Fruit fly (Drosophila melanogaster): ENCODE results near the gene CG32533.

Gene CG32533

DNA sequence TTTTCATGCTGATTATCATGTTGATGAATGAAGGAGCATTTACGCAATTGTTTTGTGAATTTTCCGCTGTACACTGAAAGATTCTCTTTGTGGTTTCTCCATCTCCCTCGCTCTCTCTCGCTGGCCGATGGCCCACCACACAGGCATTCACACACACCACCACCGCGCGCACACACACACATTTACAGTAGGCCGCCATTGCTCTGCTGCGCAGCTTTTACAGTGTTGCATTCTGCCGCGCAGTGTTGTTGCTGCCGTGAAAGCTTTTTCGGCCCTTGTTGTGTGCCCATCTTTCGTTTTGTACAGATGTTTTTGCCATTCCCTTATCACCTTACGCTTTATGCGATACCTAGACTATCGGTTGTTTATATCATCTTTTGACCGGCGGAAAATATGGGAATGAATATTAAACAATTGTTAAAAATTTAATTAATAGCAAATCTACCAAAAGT lies 17.6 kb upstream of the CG32533 start:
- TF ChIP-seq CG8478 (optimal IDR thresholded peaks at IDR 0.05) (no peak), EcR (GFP tag; optimal IDR thresholded peaks at IDR 0.05) (no peak), usp (GFP tag; optimal IDR thresholded peaks at IDR 0.05) (no peak), pan (optimal IDR thresholded peaks at IDR 0.05) (no peak), psq (optimal IDR thresholded peaks at IDR 0.05) (no peak)

DNA sequence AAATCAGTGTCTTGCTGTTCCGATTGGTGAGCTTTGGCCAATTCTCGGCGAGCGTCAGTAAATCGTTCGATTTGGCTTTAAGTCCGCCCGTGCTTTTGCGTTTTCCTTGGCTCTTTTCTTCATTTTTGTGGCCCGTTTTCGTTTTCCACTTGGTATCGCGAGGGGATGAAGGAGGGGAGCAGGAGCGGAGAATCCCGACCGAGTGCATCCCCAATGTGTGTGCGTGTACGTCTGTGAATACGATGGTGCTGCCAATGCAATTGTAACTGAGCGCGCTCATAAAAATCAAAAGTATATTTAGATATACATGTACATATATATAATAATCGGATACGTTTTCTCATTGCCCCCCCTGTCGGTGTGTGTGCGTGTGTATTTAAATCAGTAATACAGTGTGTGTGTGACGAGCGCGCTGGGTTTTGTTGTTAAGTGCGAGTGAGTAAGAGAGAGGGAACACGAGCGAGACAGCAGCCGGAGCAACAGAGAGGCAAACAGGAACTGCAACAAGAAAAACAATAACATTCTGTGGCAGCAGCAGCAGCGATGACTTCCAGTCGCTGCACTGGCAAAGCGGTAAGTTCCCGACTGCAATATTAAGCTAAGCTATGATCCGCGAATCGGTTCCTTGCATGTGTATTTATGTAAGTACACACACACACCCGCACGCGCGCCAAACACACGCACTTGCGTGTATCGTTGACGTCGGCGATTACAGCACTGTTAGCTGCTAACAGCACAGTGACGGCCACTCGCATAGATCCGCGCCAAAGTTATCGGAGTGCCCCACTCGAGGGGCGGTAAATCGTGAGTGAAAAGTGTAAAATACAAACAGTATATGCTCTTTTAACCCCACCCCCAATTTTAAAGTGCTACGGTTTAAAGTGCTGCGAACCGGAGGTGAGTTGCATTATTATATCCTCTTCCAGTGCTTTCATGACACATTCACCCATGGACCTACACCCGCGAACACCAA lies 16.7 kb upstream of the CG32533 start:
- TF ChIP-seq pan (optimal IDR thresholded peaks at IDR 0.05) (no peak), CG8478 (optimal IDR thresholded peaks at IDR 0.05) (peak; percentile 92)

DNA sequence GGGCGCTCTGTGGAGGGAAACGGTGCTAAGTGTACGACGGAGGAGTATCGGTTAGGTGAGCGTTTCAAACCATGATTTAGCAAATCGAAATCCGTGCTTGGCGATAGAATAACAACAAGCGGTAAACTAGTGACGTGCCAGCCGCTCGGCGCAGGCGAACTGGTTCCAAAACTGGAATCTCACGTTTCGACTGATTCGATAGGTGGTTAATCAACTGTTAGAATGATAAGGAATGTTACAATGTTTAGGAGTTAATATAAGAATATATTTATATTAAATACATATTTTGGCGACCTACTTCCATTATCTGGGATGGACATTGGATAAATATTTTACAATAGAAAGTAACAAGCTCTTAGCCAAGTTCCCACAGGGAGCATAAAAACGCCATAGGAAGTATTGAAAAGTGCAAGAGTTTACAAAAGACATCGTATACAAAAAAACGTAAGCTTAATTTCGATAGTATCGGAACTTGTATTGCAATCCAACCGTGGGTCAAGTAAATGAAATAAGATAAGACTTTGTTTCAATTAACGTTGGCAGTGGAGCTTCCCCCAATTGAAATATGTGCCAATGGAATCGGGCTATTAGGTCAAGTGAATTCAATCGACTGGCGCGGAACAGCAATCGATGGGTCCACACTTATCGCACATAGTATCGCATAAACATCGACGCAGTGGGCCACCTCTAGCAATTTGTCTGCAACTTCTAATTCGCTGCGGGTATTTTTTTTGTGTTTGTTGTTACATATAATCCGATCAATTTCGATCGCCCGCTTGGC lies 15.8 kb upstream of the CG32533 start, which contains the start of the genes ksh, CG14200 and Pfrx:
Gene ksh, minus strand, starts transcription at position 163 of the 781 bp plus-strand sequence.
Gene CG14200, plus strand, starts transcription at position 676 of the 781 bp plus-strand sequence.
Gene Pfrx, plus strand, starts transcription at position 676 of the 781 bp plus-strand sequence.
- TF ChIP-seq EcR (GFP tag; optimal IDR thresholded peaks at IDR 0.05) (no peak), usp (GFP tag; optimal IDR thresholded peaks at IDR 0.05) (no peak), psq (optimal IDR thresholded peaks at IDR 0.05) (no peak)

- no peak for TF ChIP-seq EcR (GFP tag; optimal IDR thresholded peaks at IDR 0.05)
- no peak for TF ChIP-seq Dll (optimal IDR thresholded peaks at IDR 0.05)
- no peak for TF ChIP-seq pan (optimal IDR thresholded peaks at IDR 0.05)
- TF ChIP-seq psq (optimal IDR thresholded peaks at IDR 0.05): no peak
- no peak for TF ChIP-seq usp (GFP tag; optimal IDR thresholded peaks at IDR 0.05)
- TF ChIP-seq CG8478 (optimal IDR thresholded peaks at IDR 0.05): no peak
These were observed 15.1 kb upstream of the CG32533 start, which contains the start of gene CG12204 for dm6 chrX:19494285-19494684. TSS of gene CG12204 (minus strand) at chrX:19494401.

dm6 chrX:19491984-19492584 lies 12.9 kb upstream of the CG32533 start, which contains the start of the genes pcm and ND-18:
TSS of gene pcm (minus strand) at chrX:19492011.
TSS of gene ND-18 (plus strand) at chrX:19492421.
- TF ChIP-seq CG8478 (optimal IDR thresholded peaks at IDR 0.05) (no peak), Dll (optimal IDR thresholded peaks at IDR 0.05) (no peak), usp (GFP tag; optimal IDR thresholded peaks at IDR 0.05) (no peak), EcR (GFP tag; optimal IDR thresholded peaks at IDR 0.05) (no peak), pan (optimal IDR thresholded peaks at IDR 0.05) (no peak), psq (optimal IDR thresholded peaks at IDR 0.05) (no peak)

dm6 chrX:19485057-19485456 lies 5.8 kb upstream of the CG32533 start:
- no peak for TF ChIP-seq pan (optimal IDR thresholded peaks at IDR 0.05)
- no peak for TF ChIP-seq CG8478 (optimal IDR thresholded peaks at IDR 0.05)
- no peak for TF ChIP-seq usp (GFP tag; optimal IDR thresholded peaks at IDR 0.05)
- no peak for TF ChIP-seq psq (optimal IDR thresholded peaks at IDR 0.05)

DNA sequence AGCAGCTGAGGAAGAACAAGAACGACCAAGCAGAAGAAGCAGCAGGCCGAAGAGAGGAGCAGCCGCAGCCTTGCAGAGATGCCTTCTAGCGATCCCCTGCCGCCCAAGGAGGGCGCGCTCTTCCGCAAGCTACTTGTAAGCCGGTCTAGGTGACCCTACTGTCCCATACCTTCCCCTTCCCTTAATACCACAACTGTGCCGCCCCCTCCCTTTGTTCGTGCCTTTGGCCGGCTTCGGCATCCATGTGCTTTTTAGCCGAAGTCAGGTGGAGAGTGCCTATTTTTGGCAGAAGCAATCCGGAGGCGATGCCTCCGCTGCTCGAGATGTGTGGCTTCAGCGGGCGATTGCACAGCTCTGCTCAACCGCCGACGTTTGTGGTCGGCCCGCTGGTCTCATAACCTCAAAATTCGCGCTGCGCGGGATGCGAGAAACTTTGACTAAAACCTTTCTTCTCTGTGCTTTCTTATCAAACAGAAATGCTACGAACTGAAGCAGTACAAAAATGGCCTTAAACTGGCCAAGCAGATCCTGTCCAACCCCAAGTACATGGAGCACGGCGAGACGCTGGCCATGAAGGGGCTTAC lies 1.4 kb upstream of the CG32533 start:
- TF ChIP-seq psq (optimal IDR thresholded peaks at IDR 0.05) (no peak), EcR (GFP tag; optimal IDR thresholded peaks at IDR 0.05) (no peak), Dll (optimal IDR thresholded peaks at IDR 0.05) (no peak)

DNA sequence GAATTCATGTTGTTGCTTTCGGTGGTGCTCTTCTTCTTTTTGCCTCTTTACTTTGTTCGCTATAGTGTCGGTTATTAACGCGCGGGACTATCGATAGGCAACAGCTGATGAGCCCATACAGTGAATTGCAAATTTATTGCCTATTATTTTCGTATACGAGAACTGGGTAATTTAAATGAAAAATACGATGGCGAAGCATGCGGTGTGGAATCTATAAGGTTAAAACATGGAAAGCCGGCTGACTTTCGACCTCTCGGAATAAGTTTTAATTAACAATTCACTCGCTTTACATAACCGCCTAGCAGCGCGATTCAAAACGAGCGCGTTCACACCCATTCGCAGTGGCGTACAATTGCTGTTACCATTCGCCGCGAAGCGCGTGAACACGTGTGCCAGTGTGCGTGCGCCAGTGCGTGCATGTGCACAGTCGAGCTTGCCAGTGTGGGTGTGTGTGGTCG lies 687 bp upstream of the CG32533 start, which contains the start of the genes Naa15-16 and mRpS14:
Gene Naa15-16, plus strand, starts transcription at position 116 of the 458 bp plus-strand sequence.
Gene mRpS14, minus strand, starts transcription at position 370 of the 458 bp plus-strand sequence.
- TF ChIP-seq pan (optimal IDR thresholded peaks at IDR 0.05) (no peak), psq (optimal IDR thresholded peaks at IDR 0.05) (no peak), CG8478 (optimal IDR thresholded peaks at IDR 0.05) (no peak), usp (GFP tag; optimal IDR thresholded peaks at IDR 0.05) (no peak), EcR (GFP tag; optimal IDR thresholded peaks at IDR 0.05) (no peak), Dll (optimal IDR thresholded peaks at IDR 0.05) (no peak)

DNA sequence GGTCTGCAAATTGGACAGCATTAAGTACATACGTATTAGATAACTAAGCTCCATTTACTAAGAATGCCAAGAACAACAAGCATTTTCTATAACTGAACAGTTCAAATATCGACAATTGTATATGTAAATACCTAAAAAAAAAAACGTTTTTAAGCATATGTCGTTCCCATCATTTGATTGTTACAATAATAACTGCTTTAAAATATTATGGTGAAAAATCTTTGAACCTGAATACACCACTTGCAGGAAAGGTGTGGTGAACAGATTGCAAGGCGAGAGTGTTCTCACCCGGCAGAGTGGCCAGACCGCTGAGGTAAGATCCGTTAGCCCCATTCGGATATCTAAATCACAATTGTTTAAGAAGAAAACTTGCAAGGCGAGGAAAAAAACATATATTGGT lies 4.4 kb downstream of the CG32533 start, which contains the start of gene narya:
Gene narya, plus strand, starts transcription at position 301 of the 400 bp plus-strand sequence.
- TF ChIP-seq psq (optimal IDR thresholded peaks at IDR 0.05) (no peak), pan (optimal IDR thresholded peaks at IDR 0.05) (no peak), Dll (optimal IDR thresholded peaks at IDR 0.05) (no peak), CG8478 (optimal IDR thresholded peaks at IDR 0.05) (no peak), usp (GFP tag; optimal IDR thresholded peaks at IDR 0.05) (no peak), EcR (GFP tag; optimal IDR thresholded peaks at IDR 0.05) (no peak)

dm6 chrX:19461630-19462029 lies 17.6 kb downstream of the CG32533 start:
- TF ChIP-seq CG8478 (optimal IDR thresholded peaks at IDR 0.05) (no peak), usp (GFP tag; optimal IDR thresholded peaks at IDR 0.05) (no peak), EcR (GFP tag; optimal IDR thresholded peaks at IDR 0.05) (no peak), psq (optimal IDR thresholded peaks at IDR 0.05) (no peak), Dll (optimal IDR thresholded peaks at IDR 0.05) (no peak), pan (optimal IDR thresholded peaks at IDR 0.05) (no peak)

DNA sequence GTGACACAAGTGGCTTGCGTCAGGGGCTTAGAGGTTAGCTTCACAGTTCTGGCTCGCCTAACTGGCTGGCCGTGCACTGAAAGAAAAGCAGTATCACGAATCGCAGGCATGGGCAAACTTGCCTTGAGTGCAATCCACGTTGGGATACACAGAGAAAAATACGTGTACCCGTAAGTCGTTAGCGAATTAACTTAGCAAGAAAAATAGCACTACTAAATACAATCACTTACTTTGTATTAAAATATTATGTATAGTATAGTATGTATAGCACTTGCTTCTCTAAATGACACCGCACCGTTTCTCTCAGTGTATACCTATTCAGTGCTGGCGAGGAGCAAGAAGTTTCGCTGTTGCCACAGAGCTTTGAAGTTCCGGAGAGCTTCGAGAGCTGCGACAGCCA lies 26.1 kb downstream of the CG32533 start:
- TF ChIP-seq psq (optimal IDR thresholded peaks at IDR 0.05) (no peak), EcR (GFP tag; optimal IDR thresholded peaks at IDR 0.05) (no peak), usp (GFP tag; optimal IDR thresholded peaks at IDR 0.05) (no peak), Dll (optimal IDR thresholded peaks at IDR 0.05) (no peak)

Data from whole organism.